Fruit fly (Drosophila melanogaster): ENCODE results near the gene Ski6.

Ski6 gene

dm6 chr2L:13191894-13192293 is 30.3 kb downstream of the Ski6 start, which contains the start of the genes CG16974 and Edem2 (continued):
- TF ChIP-seq H15 (GFP tag; IDR thresholded peaks at IDR 0.05): peak; percentile 43; the same call in 1 of the 3 replicates
- TF ChIP-seq CG10462 (GFP tag; optimal IDR thresholded peaks at IDR 0.05): peak; percentile 30
- TF ChIP-seq Dll (GFP tag; IDR thresholded peaks at IDR 0.05; ENCODE audit: partially characterized antibody): no peak
- TF ChIP-seq CG31224 (GFP tag; IDR thresholded peaks at IDR 0.05): peak; percentile 72
- no peak for TF ChIP-seq sna (GFP tag; IDR thresholded peaks at IDR 0.05; ENCODE audit: partially characterized antibody)
- peak; percentile 81 for TF ChIP-seq Rfx (GFP tag; IDR thresholded peaks at IDR 0.05)
- TF ChIP-seq crol (GFP tag; IDR thresholded peaks at IDR 0.05): no peak
- peak; percentile 74 for TF ChIP-seq lmd (GFP tag; IDR thresholded peaks at IDR 0.05)
- TF ChIP-seq D19A (tag; optimal IDR thresholded peaks at IDR 0.05): no peak
- TF ChIP-seq CG12391 (tag; optimal IDR thresholded peaks at IDR 0.05): peak; percentile 91
- TF ChIP-seq ERR (GFP tag; optimal IDR thresholded peaks at IDR 0.05): no peak
- TF ChIP-seq CG6175 (GFP tag; IDR thresholded peaks at IDR 0.05): 0 out of 3 replicates have a peak, but pooled peaks have one; percentile 31
- no peak for TF ChIP-seq tna (GFP tag; IDR thresholded peaks at IDR 0.05; ENCODE audit: partially characterized antibody)
- peak; percentile 60 for TF ChIP-seq Sin3A (optimal IDR thresholded peaks at IDR 0.05)
- TF ChIP-seq Chrac-16 (GFP tag; optimal IDR thresholded peaks at IDR 0.05): peak; percentile 82
- TF ChIP-seq phol (tag; optimal IDR thresholded peaks at IDR 0.05): peak; percentile 89
- TF ChIP-seq lbe (GFP tag; optimal IDR thresholded peaks at IDR 0.05): no peak
- TF ChIP-seq slbo (GFP tag; IDR thresholded peaks at IDR 0.05): peak; percentile 89
- no peak for TF ChIP-seq gce (GFP tag; IDR thresholded peaks at IDR 0.05)
- TF ChIP-seq CG11504 (tag; optimal IDR thresholded peaks at IDR 0.05): no peak
- no peak for TF ChIP-seq CG12744 (GFP tag; optimal IDR thresholded peaks at IDR 0.05)
- peak; percentile 60 for TF ChIP-seq CG12104 (GFP tag; optimal IDR thresholded peaks at IDR 0.05)
- TF ChIP-seq psq (GFP tag; optimal IDR thresholded peaks at IDR 0.05): peak; percentile 46
- TF ChIP-seq CG1024 (GFP tag; IDR thresholded peaks at IDR 0.05): no peak
- peak; percentile 85 for TF ChIP-seq CG32772 (GFP tag; IDR thresholded peaks at IDR 0.05)
- TF ChIP-seq CG12299 (tag; optimal IDR thresholded peaks at IDR 0.05): peak; percentile 69
- TF ChIP-seq NK7.1 (GFP tag; optimal IDR thresholded peaks at IDR 0.05): no peak
- TF ChIP-seq CG33557 (GFP tag; optimal IDR thresholded peaks at IDR 0.05): peak; percentile 52
- TF ChIP-seq CG18599 (GFP tag; optimal IDR thresholded peaks at IDR 0.05): no peak
- peak; percentile 46 for TF ChIP-seq salm (tag; optimal IDR thresholded peaks at IDR 0.05)
- TF ChIP-seq CG10654 (GFP tag; optimal IDR thresholded peaks at IDR 0.05): peak; percentile 73
- peak; percentile 49 for TF ChIP-seq Rx (GFP tag; IDR thresholded peaks at IDR 0.05)
- TF ChIP-seq CG6813 (GFP tag; optimal IDR thresholded peaks at IDR 0.05): no peak
- peak; percentile 79 for TF ChIP-seq CG13775 (GFP tag; optimal IDR thresholded peaks at IDR 0.05)
- TF ChIP-seq HLHmδ (GFP tag; optimal IDR thresholded peaks at IDR 0.05): no peak
- peak; percentile 33 for TF ChIP-seq CG31388 (GFP tag; optimal IDR thresholded peaks at IDR 0.05)
- no peak for TF ChIP-seq CG2129 (GFP tag; IDR thresholded peaks at IDR 0.05; ENCODE audit: partially characterized antibody)
- no peak for TF ChIP-seq CG3407 (GFP tag; optimal IDR thresholded peaks at IDR 0.05)
- peak; percentile 62 for TF ChIP-seq HmgZ (tag; optimal IDR thresholded peaks at IDR 0.05)
- no peak for TF ChIP-seq CG8359 (GFP tag; optimal IDR thresholded peaks at IDR 0.05; ENCODE audit: borderline replicate concordance)
- TF ChIP-seq Hr78 (GFP tag; optimal IDR thresholded peaks at IDR 0.05): no peak
- no peak for TF ChIP-seq pb (GFP tag; optimal IDR thresholded peaks at IDR 0.05)
- no peak for TF ChIP-seq CG10147 (GFP tag; optimal IDR thresholded peaks at IDR 0.05)
- TF ChIP-seq CG4854 (GFP tag; optimal IDR thresholded peaks at IDR 0.05): peak; percentile 6
- TF ChIP-seq sr (GFP tag; IDR thresholded peaks at IDR 0.05): no peak
- TF ChIP-seq CG12219 (GFP tag; optimal IDR thresholded peaks at IDR 0.05): no peak
- TF ChIP-seq pzg (GFP tag; optimal IDR thresholded peaks at IDR 0.05): peak; percentile 77
- 0 out of 2 replicates have a peak, but pooled peaks have one; percentile 26 for TF ChIP-seq Taf1 (GFP tag; IDR thresholded peaks at IDR 0.05)
- TF ChIP-seq tin (GFP tag; optimal IDR thresholded peaks at IDR 0.05): peak; percentile 79
- TF ChIP-seq CG11093 (GFP tag; IDR thresholded peaks at IDR 0.05): peak; percentile 65; the same call in 2 of the 3 replicates
- peak; percentile 74 for TF ChIP-seq CG18764 (GFP tag; optimal IDR thresholded peaks at IDR 0.05)

All from whole organism, embryonic.